Worm (Caenorhabditis elegans) whole organism, L1 larva: ENCODE results near the gene W10C6.2.

Experiments used
- blmp-1 ChIP-seq: fragments of 150-350 bp; optimal IDR thresholded peaks from 2 replicates; lab custom pipeline; 2014; ENCODE audit warnings: missing biosample characterization, missing genetic modification characterization
- egl-27 ChIP-seq, 2 experiments: fragments of 150-350 bp in 1 of 2; sonication (generic microtip); optimal IDR thresholded peaks; 3 replicates each; lab custom pipeline; 2017 to 2018; ENCODE audit warnings: missing biosample characterization in 2 of 2, missing genetic modification characterization in 2 of 2, missing genetic modification reagents in 2 of 2
- lin-35 ChIP-seq, 2 experiments: fragments of 150-350 bp; optimal IDR thresholded peaks; 2 replicates each; lab custom pipeline; 2014; ENCODE audit warnings: missing biosample characterization in 2 of 2, missing genetic modification characterization in 2 of 2, missing genetic modification reagents in 2 of 2
- mdl-1 ChIP-seq, 2 experiments: fragments of 150-350 bp; optimal IDR thresholded peaks; 2 replicates each; lab custom pipeline; 2014 to 2017; ENCODE audit warnings: missing biosample characterization in 2 of 2, missing genetic modification characterization in 2 of 2, inconsistent platforms in 1 of 2
- nhr-11 ChIP-seq: fragments of 150-350 bp; optimal IDR thresholded peaks from 2 replicates; lab custom pipeline; 2014; ENCODE audit warnings: missing biosample characterization, missing genetic modification characterization
- rnt-1 ChIP-seq: sonication (generic microtip); optimal IDR thresholded peaks from 2 replicates; lab custom pipeline; 2016; ENCODE audit warnings: mild to moderate bottlenecking, missing genetic modification characterization, moderate library complexity, missing compliant biosample characterization
- tlp-1 ChIP-seq: fragments of 150-350 bp; optimal IDR thresholded peaks from 2 replicates; lab custom pipeline; 2014; ENCODE audit warnings: missing biosample characterization, missing genetic modification characterization
- unc-130 ChIP-seq: fragments of 150-350 bp; optimal IDR thresholded peaks from 2 replicates; lab custom pipeline; 2017; ENCODE audit warnings: missing biosample characterization, missing genetic modification characterization, inconsistent platforms
- ztf-11 ChIP-seq, 2 experiments: sonication (generic microtip); optimal IDR thresholded peaks; 2 replicates each; lab custom pipeline; 2016 to 2017; ENCODE audit warnings: missing genetic modification characterization in 2 of 2, missing biosample characterization in 1 of 2, missing compliant biosample characterization in 1 of 2

ce11 chrII:11103657-11104056 is 18.0 kb downstream of the W10C6.2 start, which contains the start of gene C09H10.5:
- no peak for TF ChIP-seq tlp-1 (tag; lab: Kevin White, UChicago)
- no peak for TF ChIP-seq mdl-1 (tag; optimal IDR thresholded peaks at IDR 0.05; lab: Kevin White, UChicago)
- no peak for TF ChIP-seq rnt-1
- TF ChIP-seq blmp-1 (tag; lab: Kevin White, UChicago) = no peak
- no peak for TF ChIP-seq lin-35 (GFP tag; optimal IDR thresholded peaks at IDR 0.05; lab: Kevin White, UChicago)
- TF ChIP-seq nhr-11 (tag; lab: Kevin White, UChicago) = no peak
- no peak for TF ChIP-seq egl-27 (tag; optimal IDR thresholded peaks at IDR 0.05; lab: Kevin White, UChicago)
- TF ChIP-seq ztf-11 (tag; optimal IDR thresholded peaks at IDR 0.05; lab: Kevin White, UChicago) = no peak
- TF ChIP-seq unc-130 = no peak
